Worm (Caenorhabditis elegans) whole organism, L2 larva: ENCODE measurements around the gene syx-3.
A peak's percentile ranks its signal among the peaks of the same experiment; 100 is the strongest.

ENCODE experiments used
- F13H6.1 ChIP-seq: sonication (generic microtip); optimal IDR thresholded peaks from 2 replicates; lab custom pipeline; 2016; ENCODE audit warnings: missing genetic modification characterization, missing compliant biosample characterization
- ama-1 ChIP-seq: fragments of 150-350 bp; optimal IDR thresholded peaks from 2 replicates; lab custom pipeline; 2018; ENCODE audit warnings: inconsistent platforms
- blmp-1 ChIP-seq: sonication (generic microtip); optimal IDR thresholded peaks from 2 replicates; lab custom pipeline; 2017; ENCODE audit warnings: missing genetic modification characterization, mild to moderate bottlenecking, missing compliant biosample characterization, antibody characterized with exemption, moderate library complexity; ENCODE audit not compliant: insufficient read depth
- nhr-12 ChIP-seq: fragments of 150-350 bp; optimal IDR thresholded peaks from 2 replicates; lab custom pipeline; 2014; ENCODE audit warnings: missing biosample characterization, missing genetic modification characterization
- nhr-129 ChIP-seq: fragments of 150-350 bp; optimal IDR thresholded peaks from 2 replicates; lab custom pipeline; 2014; ENCODE audit warnings: missing biosample characterization, missing genetic modification characterization
- nhr-23 ChIP-seq: fragments of 150-350 bp; optimal IDR thresholded peaks from 2 replicates; lab custom pipeline; 2014; ENCODE audit warnings: missing biosample characterization, missing genetic modification reagents, missing genetic modification characterization
- nhr-237 ChIP-seq: fragments of 150-350 bp; optimal IDR thresholded peaks from 2 replicates; lab custom pipeline; 2014; ENCODE audit warnings: missing biosample characterization, missing genetic modification characterization
- skn-1 ChIP-seq: sonication (generic microtip); optimal IDR thresholded peaks from 2 replicates; lab custom pipeline; 2017; ENCODE audit warnings: missing biosample characterization, missing genetic modification characterization
- ztf-4 ChIP-seq: fragments of 150-350 bp; optimal IDR thresholded peaks from 2 replicates; lab custom pipeline; 2014; ENCODE audit warnings: missing biosample characterization, missing genetic modification characterization

ce11 chrX:5336498-5336897, 12.4 kb upstream of the syx-3 start:
- TF ChIP-seq nhr-12 (tag; lab: Kevin White, UChicago) (no peak), ztf-4 (tag; lab: Kevin White, UChicago) (no peak), skn-1 (tag; lab: Kevin White, UChicago) (no peak), ama-1 (lab: Kevin White, UChicago) (no peak), nhr-237 (no peak), nhr-23 (no peak), blmp-1 (tag; lab: Kevin White, UChicago) (no peak), F13H6.1 (tag; lab: Kevin White, UChicago) (peak; percentile 75), nhr-129 (peak; percentile 79)
